Worm (Caenorhabditis elegans) whole organism, L1 larva: ENCODE data around the gene nhr-133.

Experiments
- C34B4.2 ChIP-seq: sonication (generic microtip); optimal IDR thresholded peaks from 2 replicates; lab custom pipeline; 2017; ENCODE audit warnings: mild to moderate bottlenecking, missing genetic modification characterization, missing compliant biosample characterization
- Y116A8C.19 ChIP-seq: sonication (generic microtip); optimal IDR thresholded peaks from 2 replicates; lab custom pipeline; 2016; ENCODE audit warnings: missing compliant biosample characterization, missing genetic modification characterization, borderline replicate concordance
- alr-1 ChIP-seq: fragments of 200-800 bp; sonication (Bioruptor generic); optimal IDR thresholded peaks from 2 replicates; lab custom pipeline; 2018; ENCODE audit warnings: borderline replicate concordance, mild to moderate bottlenecking, missing genetic modification characterization, missing compliant biosample characterization
- blmp-1 ChIP-seq: fragments of 150-350 bp; optimal IDR thresholded peaks from 2 replicates; lab custom pipeline; 2014; ENCODE audit warnings: missing biosample characterization, missing genetic modification characterization
- ceh-82 ChIP-seq, 3 experiments: fragments of 150-350 bp in 1 of 3; sonication (generic microtip) in 2 of 3; optimal IDR thresholded peaks; 2 replicates each; lab custom pipeline; 2014 to 2017; ENCODE audit warnings: missing biosample characterization in 3 of 3, missing genetic modification characterization in 3 of 3
- ceh-88 ChIP-seq: fragments of 200-800 bp; sonication (Bioruptor generic); IDR thresholded peaks from 2 replicates; pipeline ENCODE4 v1.3.6; 2022; ENCODE audit warnings: missing genetic modification characterization, missing compliant biosample characterization
- efl-1 ChIP-seq, 4 experiments: fragments of 150-350 bp; optimal IDR thresholded peaks in 3 of 4; peaks in 1 of 4; 1 replicate in 1 of 4; 2 replicates in 3 of 4; lab custom pipeline; 2014; ENCODE audit warnings: missing biosample characterization in 2 of 4, missing genetic modification characterization in 2 of 4, missing genetic modification reagents in 2 of 4
- efl-3 ChIP-seq: fragments of 200-800 bp; sonication (Bioruptor generic); optimal IDR thresholded peaks from 2 replicates; lab custom pipeline; 2018; ENCODE audit warnings: mild to moderate bottlenecking, missing genetic modification characterization, missing compliant biosample characterization
- egl-13 ChIP-seq: sonication (generic microtip); optimal IDR thresholded peaks from 2 replicates; lab custom pipeline; 2016; ENCODE audit warnings: missing genotype, missing genetic modification reagents, missing genetic modification characterization, missing compliant biosample characterization
- elt-2 ChIP-seq: sonication (generic microtip); optimal IDR thresholded peaks from 2 replicates; lab custom pipeline; 2016; ENCODE audit warnings: missing genetic modification characterization, mild to moderate bottlenecking, inconsistent platforms, missing compliant biosample characterization, missing genetic modification reagents
- elt-3 ChIP-seq, 6 experiments: fragments of 150-350 bp in 1 of 6; sonication (generic microtip); optimal IDR thresholded peaks; 2 replicates each; lab custom pipeline; 2017 to 2018; ENCODE audit warnings: missing biosample characterization in 6 of 6, missing genetic modification characterization in 6 of 6, inconsistent platforms in 1 of 6
- ets-5 ChIP-seq: fragments of 200-800 bp; sonication (Bioruptor generic); IDR thresholded peaks from 2 replicates; pipeline ENCODE4 v1.3.6; 2022; ENCODE audit warnings: missing genetic modification characterization, missing compliant biosample characterization
- fkh-10 ChIP-seq: sonication (generic microtip); optimal IDR thresholded peaks from 2 replicates; lab custom pipeline; 2017; ENCODE audit warnings: missing biosample characterization, missing genetic modification reagents, missing genetic modification characterization
- fkh-4 ChIP-seq: sonication (generic microtip); optimal IDR thresholded peaks from 2 replicates; lab custom pipeline; 2016; ENCODE audit warnings: missing compliant biosample characterization, missing genetic modification characterization, borderline replicate concordance
- grh-1 ChIP-seq: fragments of 200-800 bp; sonication (Bioruptor generic); IDR thresholded peaks from 2 replicates; pipeline ENCODE4 v1.3.6; 2022; ENCODE audit warnings: missing genetic modification reagents, missing genetic modification characterization, missing compliant biosample characterization
- hlh-17 ChIP-seq: fragments of 200-800 bp; sonication (Bioruptor generic); optimal IDR thresholded peaks from 2 replicates; lab custom pipeline; 2018; ENCODE audit warnings: missing genetic modification characterization, mild to moderate bottlenecking, missing compliant biosample characterization, moderate library complexity, borderline replicate concordance
- hpl-2 ChIP-seq: fragments of 150-350 bp; optimal IDR thresholded peaks from 2 replicates; lab custom pipeline; 2014; ENCODE audit warnings: missing biosample characterization, missing genetic modification reagents, missing genetic modification characterization
- isw-1 ChIP-seq: fragments of 200-800 bp; sonication (Bioruptor generic); IDR thresholded peaks from 2 replicates; pipeline ENCODE4 v1.3.6; 2022; ENCODE audit warnings: missing genetic modification characterization, missing compliant biosample characterization
- lin-35 ChIP-seq, 2 experiments: fragments of 150-350 bp; optimal IDR thresholded peaks; 2 replicates each; lab custom pipeline; 2014; ENCODE audit warnings: missing biosample characterization in 2 of 2, missing genetic modification characterization in 2 of 2, missing genetic modification reagents in 2 of 2
- lin-39 ChIP-seq: fragments of 150-350 bp; optimal IDR thresholded peaks from 2 replicates; lab custom pipeline; 2014; ENCODE audit warnings: missing biosample characterization, missing genetic modification reagents, missing genetic modification characterization
- lsy-2 ChIP-seq, 2 experiments: fragments of 150-350 bp; optimal IDR thresholded peaks; 2 replicates each; lab custom pipeline; 2014; ENCODE audit warnings: missing biosample characterization in 2 of 2, missing genetic modification characterization in 2 of 2
- mab-9 ChIP-seq: fragments of 200-800 bp; sonication (Bioruptor generic); IDR thresholded peaks from 2 replicates; pipeline ENCODE4 v1.3.6; 2022; ENCODE audit warnings: missing genetic modification reagents, missing genetic modification characterization, missing compliant biosample characterization
- mef-2 ChIP-seq: fragments of 150-350 bp; optimal IDR thresholded peaks from 2 replicates; lab custom pipeline; 2014; ENCODE audit warnings: missing biosample characterization, missing genetic modification characterization
- mep-1 ChIP-seq: fragments of 150-350 bp; optimal IDR thresholded peaks from 2 replicates; lab custom pipeline; 2014; ENCODE audit warnings: missing biosample characterization, missing genetic modification characterization
- nhr-19 ChIP-seq: fragments of 200-800 bp; sonication (Bioruptor generic); conservative IDR thresholded peaks from 2 replicates; pipeline ENCODE4 v1.3.6; 2022; ENCODE audit warnings: missing genetic modification characterization, missing compliant biosample characterization
- nhr-20 ChIP-seq: sonication (generic microtip); optimal IDR thresholded peaks from 2 replicates; lab custom pipeline; 2016; ENCODE audit warnings: mild to moderate bottlenecking, missing genetic modification characterization, missing compliant biosample characterization
- nhr-47 ChIP-seq: sonication (generic microtip); optimal IDR thresholded peaks from 2 replicates; lab custom pipeline; 2016; ENCODE audit warnings: mild to moderate bottlenecking, missing genetic modification characterization, moderate library complexity, missing compliant biosample characterization
- nhr-71 ChIP-seq: sonication (generic microtip); optimal IDR thresholded peaks from 2 replicates; lab custom pipeline; 2016; ENCODE audit warnings: mild to moderate bottlenecking, missing genetic modification characterization, moderate library complexity, missing compliant biosample characterization
- nhr-77 ChIP-seq: fragments of 150-350 bp; optimal IDR thresholded peaks from 2 replicates; lab custom pipeline; 2014; ENCODE audit warnings: missing biosample characterization, missing genetic modification characterization
- skn-1 ChIP-seq: fragments of 150-350 bp; optimal IDR thresholded peaks from 2 replicates; lab custom pipeline; 2014; ENCODE audit warnings: missing biosample characterization, missing genetic modification characterization
- snpc-4 ChIP-seq: fragments of 150-350 bp; optimal IDR thresholded peaks from 2 replicates; lab custom pipeline; 2014; ENCODE audit warnings: missing biosample characterization, missing genetic modification characterization
- snu-23 ChIP-seq: sonication (generic microtip); optimal IDR thresholded peaks from 2 replicates; lab custom pipeline; 2016; ENCODE audit warnings: missing genetic modification characterization, missing compliant biosample characterization
- tlp-1 ChIP-seq: fragments of 150-350 bp; optimal IDR thresholded peaks from 2 replicates; lab custom pipeline; 2014; ENCODE audit warnings: missing biosample characterization, missing genetic modification characterization
- unc-30 ChIP-seq: sonication (generic microtip); optimal IDR thresholded peaks from 2 replicates; lab custom pipeline; 2017; ENCODE audit warnings: missing biosample characterization, missing genetic modification characterization
- unc-86 ChIP-seq: sonication (generic microtip); optimal IDR thresholded peaks from 2 replicates; lab custom pipeline; 2016; ENCODE audit warnings: missing genetic modification characterization, missing compliant biosample characterization
- unc-98 ChIP-seq: fragments of 200-800 bp; sonication (Bioruptor generic); IDR thresholded peaks from 2 replicates; pipeline ENCODE4 v1.3.6; 2022; ENCODE audit warnings: missing genetic modification characterization, missing compliant biosample characterization
- zag-1 ChIP-seq: fragments of 150-350 bp; optimal IDR thresholded peaks from 2 replicates; lab custom pipeline; 2014; ENCODE audit warnings: missing biosample characterization, missing genetic modification characterization
- ztf-4 ChIP-seq: fragments of 150-350 bp; optimal IDR thresholded peaks from 2 replicates; lab custom pipeline; 2014; ENCODE audit warnings: missing biosample characterization, missing genetic modification characterization

nhr-133 gene

DNA sequence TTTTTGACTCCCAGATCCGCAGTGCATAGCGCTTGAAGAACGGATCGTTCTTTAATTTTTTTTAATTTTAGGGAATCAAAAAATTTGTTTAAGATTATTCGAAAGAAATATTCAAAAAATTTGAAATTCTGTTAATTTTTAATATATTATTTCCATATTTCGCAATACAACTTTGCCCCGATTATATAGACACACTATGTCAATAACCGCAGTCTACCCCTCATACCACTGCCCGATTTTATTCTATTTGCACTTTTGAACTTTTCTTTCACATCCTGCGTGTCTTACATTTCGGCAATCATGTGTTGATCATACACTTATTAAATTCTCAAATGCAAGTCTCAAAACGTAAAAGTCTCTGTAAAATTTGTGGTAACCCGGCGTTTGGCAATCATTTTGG lies 6.9 kb upstream of the nhr-133 start, which contains the start of gene nhr-56 (continued):
- TF ChIP-seq Y116A8C.19 (tag; lab: Kevin White, UChicago) (no peak), mef-2 (tag; lab: Kevin White, UChicago) (no peak), efl-1 (optimal IDR thresholded peaks at IDR 0.05; lab: Kevin White, UChicago) (peak; percentile 23 to 28), efl-1 (GFP tag; optimal IDR thresholded peaks at IDR 0.05 in 1 of 2; lab: Kevin White, UChicago) (peak; percentile 3 to 87), hlh-17 (GFP tag; lab: Kevin White, UChicago) (no peak), skn-1 (tag; lab: Kevin White, UChicago) (peak; percentile 66)
- TF ChIP-seq, all 84 proteins: peak for 22

DNA sequence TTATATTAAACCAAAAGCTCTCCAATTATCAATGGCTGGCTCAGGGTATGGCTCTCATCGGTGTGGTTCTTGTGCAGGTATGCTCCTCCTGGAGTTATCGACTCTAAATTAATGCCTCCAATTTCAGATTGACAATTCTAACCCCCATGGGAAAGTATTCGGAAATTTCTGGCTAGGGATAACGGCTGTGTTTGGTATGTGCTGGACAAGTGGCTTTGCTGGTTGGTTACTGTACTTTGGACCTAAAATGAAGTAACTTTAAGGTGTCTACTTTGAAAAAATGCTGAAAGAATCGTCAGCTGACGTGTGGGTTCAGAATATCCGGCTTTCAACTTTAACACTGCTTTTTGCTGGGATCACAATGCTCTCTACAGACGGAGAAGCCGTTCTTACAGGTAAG lies 5.0 kb upstream of the nhr-133 start:
- TF ChIP-seq alr-1 (tag; lab: Kevin White, UChicago) (no peak), nhr-77 (tag; lab: Kevin White, UChicago) (no peak), nhr-19 (no peak), lin-39 (tag; lab: Kevin White, UChicago) (no peak), C34B4.2 (no peak), unc-86 (no peak), unc-98 (GFP tag; lab: Robert Waterston, UW) (no peak), egl-13 (tag; lab: Kevin White, UChicago) (no peak), elt-3 (tag; optimal IDR thresholded peaks at IDR 0.05; lab: Kevin White, UChicago) (no peak), nhr-47 (no peak), isw-1 (GFP tag; lab: Robert Waterston, UW) (no peak), zag-1 (tag; lab: Kevin White, UChicago) (no peak), blmp-1 (no peak), ets-5 (GFP tag; lab: Robert Waterston, UW) (no peak), ztf-4 (tag; lab: Kevin White, UChicago) (no peak), snpc-4 (tag; lab: Kevin White, UChicago) (no peak)

DNA sequence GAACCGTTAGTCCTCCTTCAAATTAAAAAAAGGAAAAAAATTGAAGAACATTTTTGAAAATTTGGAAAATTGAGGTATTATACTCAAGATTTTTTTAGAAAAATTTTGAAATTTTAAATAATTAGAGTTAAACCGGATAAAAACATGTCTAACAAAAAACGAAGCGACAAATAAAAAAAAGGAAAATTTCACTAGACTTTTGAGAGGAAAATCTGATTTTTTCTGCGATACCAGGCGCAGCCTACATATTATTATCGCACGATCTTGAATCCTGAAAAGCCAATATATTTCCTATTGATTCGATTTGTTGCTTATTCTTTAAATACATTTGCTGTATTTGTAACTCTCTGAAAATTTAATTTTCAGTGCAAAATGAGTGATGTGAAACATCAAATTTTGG lies 3.4 kb upstream of the nhr-133 start, which contains the start of gene nstp-8:
TSS of gene nstp-8 (plus strand) at position 301 of the 400 bp plus-strand sequence.
- peak; percentile 30 for TF ChIP-seq blmp-1
- no peak for TF ChIP-seq fkh-4 (tag; lab: Kevin White, UChicago)
- no peak for TF ChIP-seq unc-98 (GFP tag; lab: Robert Waterston, UW)
- no peak for TF ChIP-seq nhr-20
- TF ChIP-seq, all 84 proteins: peak for 1

DNA sequence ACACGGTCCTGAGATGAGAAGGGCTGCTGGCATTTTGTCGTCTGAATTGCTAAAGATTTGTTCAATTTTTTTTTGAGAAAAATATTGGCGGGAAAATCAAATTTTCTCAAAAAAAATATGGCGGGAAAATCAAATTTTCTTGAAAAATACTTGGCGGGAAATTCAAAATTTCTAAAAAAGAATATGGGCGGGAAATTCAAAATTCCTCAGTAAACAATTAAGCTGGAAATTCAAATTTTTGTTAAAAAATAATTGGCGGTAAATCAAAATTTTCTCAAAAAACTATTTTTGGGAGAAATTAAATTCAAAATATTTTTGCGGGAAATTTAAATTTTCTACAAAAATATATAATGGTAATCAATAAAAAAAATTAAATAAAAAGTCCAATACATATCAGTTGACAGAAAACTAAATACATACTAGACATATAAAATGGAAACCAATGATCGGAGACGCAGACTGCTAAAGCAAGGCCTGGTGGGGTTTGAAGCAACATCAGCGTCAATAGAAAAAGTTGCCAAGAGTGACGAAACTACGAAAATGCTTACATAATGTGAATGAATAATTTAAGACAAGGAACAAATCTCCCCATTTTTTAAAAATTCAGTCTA lies 2.6 kb upstream of the nhr-133 start, which contains the start of gene nhr-184:
TSS of gene nhr-184 (minus strand) at position 51 of the 611 bp plus-strand sequence.
- TF ChIP-seq nhr-20, result peak; percentile 36
- TF ChIP-seq lin-35 (GFP tag; optimal IDR thresholded peaks at IDR 0.05; lab: Kevin White, UChicago), result peak in 1 of 2 experiments; percentile 16
- TF ChIP-seq tlp-1 (tag; lab: Kevin White, UChicago), result no peak
- no peak for TF ChIP-seq elt-2 (tag; lab: Kevin White, UChicago)
- peak in 1 of 2 experiments; percentile 14 for TF ChIP-seq lsy-2 (tag; optimal IDR thresholded peaks at IDR 0.05; lab: Kevin White, UChicago)
- peak; percentile 11 for TF ChIP-seq nhr-71
- TF ChIP-seq skn-1 (tag; lab: Kevin White, UChicago), result peak; percentile 34
- peak; percentile 10 for TF ChIP-seq unc-86
- no peak for TF ChIP-seq efl-1 (optimal IDR thresholded peaks at IDR 0.05; lab: Kevin White, UChicago)
- peak in 1 of 2 experiments; percentile 54 for TF ChIP-seq efl-1 (GFP tag; optimal IDR thresholded peaks at IDR 0.05 in 1 of 2; lab: Kevin White, UChicago)
- TF ChIP-seq unc-98 (GFP tag; lab: Robert Waterston, UW), result no peak
- TF ChIP-seq mep-1, result peak; percentile 0
- TF ChIP-seq snu-23 (GFP tag; lab: Kevin White, UChicago), result peak; percentile 2
- TF ChIP-seq blmp-1, result peak; percentile 2
- no peak for TF ChIP-seq ceh-88

- no peak for TF ChIP-seq snu-23 (GFP tag; lab: Kevin White, UChicago)
- no peak for TF ChIP-seq ceh-82 (tag; optimal IDR thresholded peaks at IDR 0.05; lab: Kevin White, UChicago)
- TF ChIP-seq unc-30, result no peak
- TF ChIP-seq efl-3 (GFP tag; lab: Kevin White, UChicago), result no peak
- TF ChIP-seq grh-1, result no peak
- TF ChIP-seq hpl-2 (GFP tag; lab: Kevin White, UChicago), result no peak
- no peak for TF ChIP-seq fkh-10 (GFP tag; lab: Kevin White, UChicago)
- TF ChIP-seq ztf-4 (tag; lab: Kevin White, UChicago), result no peak
- no peak for TF ChIP-seq mab-9
Measured at ce11 chrV:2207527-2207926, 4.4 kb downstream of the nhr-133 start.
